Worm (Caenorhabditis elegans) whole organism, late embryonic: ENCODE data around the gene lurp-4.

Experiments used
- lim-6 ChIP-seq: sonication (generic microtip); optimal IDR thresholded peaks from 2 replicates; lab custom pipeline; 2016; ENCODE audit warnings: missing genetic modification characterization, missing compliant biosample characterization
- ttx-3 ChIP-seq: sonication (generic microtip); optimal IDR thresholded peaks from 2 replicates; lab custom pipeline; 2016; ENCODE audit warnings: missing genetic modification reagents, missing genetic modification characterization, missing compliant biosample characterization

- TF ChIP-seq ttx-3 (tag; lab: Kevin White, UChicago) (no peak), lim-6 (tag; lab: Kevin White, UChicago) (peak; percentile 18)
Observed at ce11 chrV:13111599-13112191, 19.2 kb downstream of the lurp-4 start.
